Worm (Caenorhabditis elegans): Measurements from ENCODE around the gene rps-4.

DNA sequence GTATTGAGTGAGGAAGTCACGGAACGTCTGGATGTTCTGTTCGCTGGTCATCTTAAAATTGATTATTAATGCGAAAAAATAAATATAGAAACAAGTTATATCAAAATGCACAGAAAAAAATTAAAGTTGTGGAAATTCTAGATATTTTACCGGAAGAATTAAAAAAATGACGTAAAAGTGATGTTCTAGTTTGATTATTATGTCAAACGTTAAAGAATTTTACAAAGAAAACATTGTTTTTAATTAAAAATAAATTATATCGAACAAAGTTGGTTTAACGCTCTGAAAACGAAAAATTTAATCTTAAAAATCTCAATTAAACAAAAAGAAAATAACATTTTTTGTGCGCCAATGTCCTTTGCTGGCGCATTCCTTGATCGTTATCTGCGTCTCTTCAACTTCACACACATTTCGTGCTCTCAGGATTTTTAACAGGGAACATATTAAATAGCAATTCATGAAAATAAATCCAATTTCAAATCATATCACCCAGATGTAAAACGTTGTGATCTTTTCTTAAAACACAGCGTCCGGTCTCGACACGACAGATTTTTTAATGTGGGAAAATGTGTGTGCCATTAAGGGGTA, 39.8 kb downstream of the rps-4 start, which contains the start of gene tin-9.1:
- TF ChIP-seq tab-1 (GFP tag; IDR thresholded peaks at IDR 0.05) (no peak), T22C8.4 (GFP tag; IDR thresholded peaks at IDR 0.05) (no peak), klf-2 (GFP tag; conservative IDR thresholded peaks at IDR 0.05) (no peak), ztf-29 (GFP tag; IDR thresholded peaks at IDR 0.05) (no peak), med-1 (GFP tag; optimal IDR thresholded peaks at IDR 0.05; ENCODE audit: insufficient read depth) (no peak)
